Fruit fly (Drosophila melanogaster) whole organism: Measurements from ENCODE around the gene Arl1.

Experiments used
- CG8478 ChIP-seq: fragments of >200 bp; optimal IDR thresholded peaks from 2 replicates; lab custom pipeline; 2018; ENCODE audit warnings: inconsistent platforms
- Dll ChIP-seq: fragments of >200 bp; optimal IDR thresholded peaks from 2 replicates; lab custom pipeline; 2017
- pan ChIP-seq: fragments of >200 bp; optimal IDR thresholded peaks from 2 replicates; lab custom pipeline; 2017
- psq ChIP-seq: fragments of >200 bp; optimal IDR thresholded peaks from 2 replicates; lab custom pipeline; 2017
- usp ChIP-seq: fragments of >200 bp; optimal IDR thresholded peaks from 2 replicates; lab custom pipeline; 2017; ENCODE audit warnings: missing biosample characterization, missing genetic modification characterization, mixed read lengths

DNA sequence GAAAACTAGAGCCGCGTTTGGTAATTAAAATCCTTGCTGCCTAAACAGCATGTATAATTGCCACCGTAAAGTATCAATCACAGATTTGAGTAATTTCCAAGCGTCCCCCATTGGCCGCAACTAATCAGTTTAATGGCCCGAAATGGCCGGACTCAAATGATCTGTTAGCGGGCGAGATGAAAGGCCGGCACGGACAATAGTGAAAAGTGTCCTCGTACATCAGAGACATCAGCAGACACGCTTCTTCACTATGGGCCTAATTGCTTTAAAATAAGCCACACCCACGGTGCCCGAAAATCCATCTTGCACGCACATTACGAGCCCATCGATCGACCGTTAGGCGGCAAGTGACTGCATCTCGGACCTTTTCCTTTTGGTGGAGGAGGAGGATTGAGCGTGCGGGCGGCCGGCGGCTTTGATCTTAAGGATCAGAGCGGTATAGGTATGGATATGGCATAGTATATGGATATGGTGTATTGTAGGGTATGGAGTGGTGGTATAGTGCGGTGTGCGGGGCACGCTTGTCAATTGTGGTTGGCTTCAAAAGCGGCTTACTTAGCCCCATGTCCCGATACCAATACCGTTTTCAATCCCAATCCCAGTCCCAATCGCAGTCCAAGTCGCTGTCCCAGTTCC is 29.5 kb downstream of the Arl1 start:
- TF ChIP-seq psq (lab: Kevin White, UChicago) (no peak), usp (GFP tag; lab: Kevin White, UChicago) (no peak), CG8478 (no peak), Dll (no peak), pan (lab: Kevin White, UChicago) (no peak)
